Worm (Caenorhabditis elegans): ENCODE data around the gene C54F6.15.

The C54F6.15 gene

ce11 chrV:7487518-7487917 lies 34.7 kb downstream of the C54F6.15 start, which contains the start of gene srbc-7:
Gene srbc-7, minus strand, starts transcription at chrV:7487618.
- no peak for TF ChIP-seq daf-12 (tag; optimal IDR thresholded peaks at IDR 0.05)
- no peak for TF ChIP-seq fkh-2 (tag; optimal IDR thresholded peaks at IDR 0.05)
- no peak for TF ChIP-seq egl-27 (tag; optimal IDR thresholded peaks at IDR 0.05)
- no peak for TF ChIP-seq ZK546.5 (tag; optimal IDR thresholded peaks at IDR 0.05)

DNA sequence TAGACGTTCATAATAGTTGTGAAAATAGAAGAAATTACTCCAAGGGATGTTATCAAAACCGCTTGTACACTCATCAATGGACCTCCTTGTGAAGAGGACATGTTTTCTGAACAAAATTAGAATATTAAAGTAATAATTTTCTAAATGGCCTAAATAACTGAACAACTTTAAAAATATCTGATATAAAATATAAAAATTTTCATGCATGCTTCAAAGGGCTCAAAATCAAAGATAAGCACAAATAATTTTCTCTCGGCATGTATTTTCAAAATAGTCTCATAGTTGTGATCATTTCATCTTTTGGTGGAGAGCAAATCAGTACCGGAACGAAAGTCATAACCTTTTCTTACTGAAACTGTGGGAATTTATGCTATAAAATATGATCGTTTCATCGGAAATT lies 37.2 kb downstream of the C54F6.15 start, which contains the start of gene srbc-8:
Gene srbc-8 (minus strand): TSS at position 101 of the 400 bp plus-strand sequence.
- TF ChIP-seq egl-5 (tag; optimal IDR thresholded peaks at IDR 0.05) (no peak), pqm-1 (tag; optimal IDR thresholded peaks at IDR 0.05) (no peak), sea-2 (GFP tag; optimal IDR thresholded peaks at IDR 0.05) (no peak), nhr-76 (tag; optimal IDR thresholded peaks at IDR 0.05) (no peak), elt-1 (tag; optimal IDR thresholded peaks at IDR 0.05) (no peak), nhr-67 (tag; optimal IDR thresholded peaks at IDR 0.05) (no peak), nhr-25 (tag; optimal IDR thresholded peaks at IDR 0.05) (no peak), nhr-237 (tag; optimal IDR thresholded peaks at IDR 0.05) (no peak), ceh-82 (tag; optimal IDR thresholded peaks at IDR 0.05) (no peak), ZK546.5 (tag; optimal IDR thresholded peaks at IDR 0.05) (no peak), hmg-11 (tag; optimal IDR thresholded peaks at IDR 0.05) (no peak), fos-1 (tag; optimal IDR thresholded peaks at IDR 0.05) (no peak), elt-2 (tag; optimal IDR thresholded peaks at IDR 0.05) (no peak)

DNA sequence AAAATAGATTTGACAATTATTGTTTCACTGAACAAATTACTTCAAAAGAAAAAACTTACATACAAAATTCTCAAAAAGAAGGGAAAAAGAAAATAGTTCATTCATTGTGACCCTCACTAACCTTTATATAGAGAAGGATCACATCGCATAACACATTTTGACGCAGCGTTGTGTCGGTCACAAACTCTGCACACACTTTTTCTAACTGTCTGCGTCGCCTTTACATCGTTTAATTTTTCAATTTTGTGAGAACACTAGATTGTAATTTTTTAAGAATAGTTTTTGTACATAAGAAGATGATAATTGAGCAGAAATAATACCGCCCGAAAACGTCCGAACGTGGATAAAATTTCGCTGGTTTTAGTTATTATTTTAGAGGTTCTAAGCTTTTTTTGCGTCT lies 41.2 kb downstream of the C54F6.15 start, which contains the start of gene C18B10.6:
Gene C18B10.6 (minus strand): TSS at position 101 of the 400 bp plus-strand sequence.
- TF ChIP-seq sea-2 (GFP tag; optimal IDR thresholded peaks at IDR 0.05) (no peak), daf-12 (tag; optimal IDR thresholded peaks at IDR 0.05) (no peak), mdl-1 (tag; optimal IDR thresholded peaks at IDR 0.05) (no peak), elt-2 (tag; optimal IDR thresholded peaks at IDR 0.05) (no peak), egl-5 (tag; optimal IDR thresholded peaks at IDR 0.05) (no peak), hmg-11 (tag; optimal IDR thresholded peaks at IDR 0.05) (no peak), skn-1 (tag; optimal IDR thresholded peaks at IDR 0.05) (no peak), nhr-77 (tag; optimal IDR thresholded peaks at IDR 0.05) (no peak), aly-2 (tag; optimal IDR thresholded peaks at IDR 0.05) (no peak), ceh-82 (tag; optimal IDR thresholded peaks at IDR 0.05) (no peak), nhr-11 (tag; optimal IDR thresholded peaks at IDR 0.05) (no peak), lin-15B (tag; optimal IDR thresholded peaks at IDR 0.05) (no peak), unc-62 (GFP tag; optimal IDR thresholded peaks at IDR 0.05) (no peak), zag-1 (tag; optimal IDR thresholded peaks at IDR 0.05) (no peak), unc-39 (tag; optimal IDR thresholded peaks at IDR 0.05) (no peak), ama-1 (optimal IDR thresholded peaks at IDR 0.05) (no peak), lin-39 (tag; optimal IDR thresholded peaks at IDR 0.05) (no peak), nhr-12 (tag; optimal IDR thresholded peaks at IDR 0.05) (no peak), ceh-9 (tag; optimal IDR thresholded peaks at IDR 0.05) (no peak), elt-1 (tag; optimal IDR thresholded peaks at IDR 0.05) (no peak)

ce11 chrV:7478404-7478803 lies 43.8 kb downstream of the C54F6.15 start, which contains the start of gene str-190:
Gene str-190, minus strand, starts transcription at chrV:7478504.
- no peak for TF ChIP-seq nhr-237 (tag; optimal IDR thresholded peaks at IDR 0.05)
- no peak for TF ChIP-seq hmg-11 (tag; optimal IDR thresholded peaks at IDR 0.05)
- no peak for TF ChIP-seq aly-2 (tag; optimal IDR thresholded peaks at IDR 0.05)
- no peak for TF ChIP-seq lin-39 (tag; optimal IDR thresholded peaks at IDR 0.05)
- no peak for TF ChIP-seq lsy-12 (tag; optimal IDR thresholded peaks at IDR 0.05)
- no peak for TF ChIP-seq nhr-77 (tag; optimal IDR thresholded peaks at IDR 0.05)
- no peak for TF ChIP-seq ZK546.5 (tag; optimal IDR thresholded peaks at IDR 0.05)
- no peak for TF ChIP-seq elt-3 (tag; optimal IDR thresholded peaks at IDR 0.05)
- TF ChIP-seq ztf-4 (tag; optimal IDR thresholded peaks at IDR 0.05), result no peak
- no peak for TF ChIP-seq ceh-16 (tag; optimal IDR thresholded peaks at IDR 0.05)
- no peak for TF ChIP-seq fos-1 (tag; optimal IDR thresholded peaks at IDR 0.05)
- no peak for TF ChIP-seq nhr-43 (tag; optimal IDR thresholded peaks at IDR 0.05; ENCODE audit: poor library complexity, severe bottlenecking)
- no peak for TF ChIP-seq unc-39 (tag; optimal IDR thresholded peaks at IDR 0.05)
- no peak for TF ChIP-seq jun-1 (tag; optimal IDR thresholded peaks at IDR 0.05)
- TF ChIP-seq fkh-2 (tag; optimal IDR thresholded peaks at IDR 0.05), result no peak

DNA sequence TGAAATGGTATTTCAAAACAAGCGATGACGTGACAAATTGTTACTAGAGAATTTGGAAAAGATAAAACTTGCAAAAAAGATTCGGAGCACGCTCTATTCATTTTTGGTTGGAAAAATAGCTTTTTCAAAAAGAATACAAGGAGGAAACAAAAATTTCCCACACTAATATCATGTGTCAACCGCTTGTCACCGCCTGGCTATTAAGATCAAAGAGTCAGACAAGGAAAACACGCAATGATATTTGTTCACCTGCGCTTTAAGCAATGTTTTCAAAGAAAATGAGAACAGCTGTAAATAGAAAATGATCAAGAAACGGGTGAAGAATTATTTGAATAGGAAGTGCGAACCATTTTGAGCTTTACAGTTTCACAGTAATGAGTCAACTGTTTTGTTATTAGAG lies 45.4 kb downstream of the C54F6.15 start, which contains the start of gene srh-125:
Gene srh-125 (minus strand): TSS at position 101 of the 400 bp plus-strand sequence.
- TF ChIP-seq nhr-12 (tag; optimal IDR thresholded peaks at IDR 0.05), result no peak
